Worm (Caenorhabditis elegans) whole organism, L2 larva: ENCODE measurements around the gene sth-1.

Experiments
- C34F6.9 ChIP-seq: fragments of 150-350 bp; optimal IDR thresholded peaks from 2 replicates; lab custom pipeline; 2014; ENCODE audit warnings: missing biosample characterization, missing genetic modification characterization
- F13H6.1 ChIP-seq: sonication (generic microtip); optimal IDR thresholded peaks from 2 replicates; lab custom pipeline; 2016; ENCODE audit warnings: missing genetic modification characterization, missing compliant biosample characterization
- R02D3.7 ChIP-seq: fragments of 150-350 bp; optimal IDR thresholded peaks from 2 replicates; lab custom pipeline; 2014; ENCODE audit warnings: missing biosample characterization, missing genetic modification characterization
- Y55F3AM.14 ChIP-seq: fragments of 200-800 bp; sonication (Bioruptor generic); optimal IDR thresholded peaks from 2 replicates; lab custom pipeline; 2018; ENCODE audit warnings: mild to moderate bottlenecking, missing genetic modification characterization, missing compliant biosample characterization
- aly-2 ChIP-seq: fragments of 150-350 bp; optimal IDR thresholded peaks from 2 replicates; lab custom pipeline; 2014; ENCODE audit warnings: missing biosample characterization, missing genetic modification characterization
- blmp-1 ChIP-seq: sonication (generic microtip); optimal IDR thresholded peaks from 2 replicates; lab custom pipeline; 2017; ENCODE audit warnings: missing genetic modification characterization, mild to moderate bottlenecking, missing compliant biosample characterization, antibody characterized with exemption, moderate library complexity; ENCODE audit not compliant: insufficient read depth
- ceh-16 ChIP-seq: fragments of 150-350 bp; optimal IDR thresholded peaks from 2 replicates; lab custom pipeline; 2014; ENCODE audit warnings: missing biosample characterization, missing genetic modification characterization
- ceh-82 ChIP-seq: fragments of 150-350 bp; optimal IDR thresholded peaks from 2 replicates; lab custom pipeline; 2014; ENCODE audit warnings: missing biosample characterization, missing genetic modification characterization
- crh-2 ChIP-seq: sonication (generic microtip); optimal IDR thresholded peaks from 2 replicates; lab custom pipeline; 2017; ENCODE audit warnings: missing biosample characterization, missing genetic modification characterization
- dmd-4 ChIP-seq: sonication (generic microtip); optimal IDR thresholded peaks from 2 replicates; lab custom pipeline; 2017; ENCODE audit warnings: missing biosample characterization, missing genetic modification characterization
- egl-27 ChIP-seq: sonication (generic microtip); optimal IDR thresholded peaks from 3 replicates; lab custom pipeline; 2017; ENCODE audit warnings: missing biosample characterization, missing genetic modification reagents, missing genetic modification characterization
- elt-1 ChIP-seq: fragments of 150-350 bp; optimal IDR thresholded peaks from 2 replicates; lab custom pipeline; 2014; ENCODE audit warnings: missing biosample characterization, missing genetic modification characterization
- fos-1 ChIP-seq: fragments of 150-350 bp; optimal IDR thresholded peaks from 2 replicates; lab custom pipeline; 2014; ENCODE audit warnings: missing biosample characterization, missing genetic modification characterization
- gmeb-1 ChIP-seq: fragments of 150-350 bp; optimal IDR thresholded peaks from 2 replicates; lab custom pipeline; 2014; ENCODE audit warnings: missing biosample characterization, missing genetic modification characterization
- lsy-2 ChIP-seq, 2 experiments: fragments of 150-350 bp in 1 of 2; sonication (generic microtip) in 1 of 2; optimal IDR thresholded peaks; 2 replicates each; lab custom pipeline; 2014 to 2017; ENCODE audit warnings: missing biosample characterization in 2 of 2, missing genetic modification characterization in 2 of 2
- mdl-1 ChIP-seq, 2 experiments: fragments of 150-350 bp in 1 of 2; sonication (generic microtip) in 1 of 2; optimal IDR thresholded peaks; 2 replicates each; lab custom pipeline; 2017; ENCODE audit warnings: missing biosample characterization in 2 of 2, missing genetic modification characterization in 2 of 2
- nhr-10 ChIP-seq: sonication (generic microtip); optimal IDR thresholded peaks from 2 replicates; lab custom pipeline; 2017; ENCODE audit warnings: missing biosample characterization, missing genetic modification characterization
- nhr-12 ChIP-seq: fragments of 150-350 bp; optimal IDR thresholded peaks from 2 replicates; lab custom pipeline; 2014; ENCODE audit warnings: missing biosample characterization, missing genetic modification characterization
- nhr-129 ChIP-seq: fragments of 150-350 bp; optimal IDR thresholded peaks from 2 replicates; lab custom pipeline; 2014; ENCODE audit warnings: missing biosample characterization, missing genetic modification characterization
- nhr-21 ChIP-seq: fragments of 150-350 bp; optimal IDR thresholded peaks from 2 replicates; lab custom pipeline; 2014; ENCODE audit warnings: missing biosample characterization, missing genetic modification characterization
- nhr-6 ChIP-seq: fragments of 150-350 bp; optimal IDR thresholded peaks from 2 replicates; lab custom pipeline; 2014; ENCODE audit warnings: missing biosample characterization, missing genetic modification characterization
- peb-1 ChIP-seq: fragments of 150-350 bp; optimal IDR thresholded peaks from 2 replicates; lab custom pipeline; 2014; ENCODE audit warnings: missing biosample characterization, missing genetic modification characterization
- sem-4 ChIP-seq: fragments of 150-350 bp; optimal IDR thresholded peaks from 2 replicates; lab custom pipeline; 2014; ENCODE audit warnings: missing biosample characterization, missing genetic modification reagents, missing genetic modification characterization
- sma-3 ChIP-seq: sonication (generic microtip); optimal IDR thresholded peaks from 2 replicates; lab custom pipeline; 2016; ENCODE audit warnings: missing genetic modification reagents, missing genetic modification characterization, missing compliant biosample characterization
- sma-9 ChIP-seq, 2 experiments: fragments of 150-350 bp in 1 of 2; sonication (generic microtip) in 1 of 2; optimal IDR thresholded peaks; 2 replicates each; lab custom pipeline; 2014 to 2016; ENCODE audit warnings: missing genetic modification characterization in 2 of 2, mild to moderate bottlenecking in 1 of 2, missing biosample characterization in 1 of 2, missing compliant biosample characterization in 1 of 2, missing genetic modification reagents in 1 of 2, moderate library complexity in 1 of 2
- unc-39 ChIP-seq: fragments of 150-350 bp; optimal IDR thresholded peaks from 2 replicates; lab custom pipeline; 2014; ENCODE audit warnings: missing biosample characterization, missing genetic modification characterization
- unc-55 ChIP-seq: fragments of 150-350 bp; sonication (generic microtip); optimal IDR thresholded peaks from 3 replicates; lab custom pipeline; 2014; ENCODE audit warnings: missing biosample characterization, missing genetic modification reagents, missing genetic modification characterization
- unc-62 ChIP-seq: fragments of 150-350 bp; optimal IDR thresholded peaks from 2 replicates; lab custom pipeline; 2014; ENCODE audit warnings: missing biosample characterization, missing genetic modification reagents, missing genetic modification characterization
- ztf-1 ChIP-seq: fragments of 200-800 bp; sonication (Bioruptor generic); conservative IDR thresholded peaks from 2 replicates; pipeline ENCODE4 v1.3.6; 2022; ENCODE audit warnings: missing genetic modification characterization, missing compliant biosample characterization
- ztf-11 ChIP-seq: sonication (generic microtip); optimal IDR thresholded peaks from 2 replicates; lab custom pipeline; 2017; ENCODE audit warnings: missing biosample characterization, missing genetic modification characterization

sth-1 gene

ce11 chrV:8012032-8012431, 39.9 kb upstream of the sth-1 start, which contains the start of gene rpb-9:
TSS of gene rpb-9 (minus strand) at chrV:8012345.
- TF ChIP-seq R02D3.7 (tag; lab: Kevin White, UChicago) (no peak), fos-1 (tag; lab: Kevin White, UChicago) (no peak), ztf-1 (GFP tag; lab: Robert Waterston, UW) (no peak), elt-1 (tag; lab: Kevin White, UChicago) (no peak), peb-1 (tag; lab: Kevin White, UChicago) (no peak)

ce11 chrV:8013901-8014388, 38.0 kb upstream of the sth-1 start, which contains the start of gene Y97E10AR.6:
TSS of gene Y97E10AR.6 (minus strand) at chrV:8013951.
- TF ChIP-seq blmp-1 (tag; lab: Kevin White, UChicago) (no peak), lsy-2 (tag; optimal IDR thresholded peaks at IDR 0.05; lab: Kevin White, UChicago) (peak in 1 of 2 experiments; percentile 44), aly-2 (tag; lab: Kevin White, UChicago) (no peak), unc-55 (GFP tag; lab: Kevin White, UChicago) (peak; percentile 70), unc-62 (no peak), crh-2 (tag; lab: Kevin White, UChicago) (no peak), ztf-1 (GFP tag; lab: Robert Waterston, UW) (no peak), fos-1 (tag; lab: Kevin White, UChicago) (peak; percentile 19), F13H6.1 (tag; lab: Kevin White, UChicago) (no peak), ceh-82 (no peak), nhr-10 (tag; lab: Kevin White, UChicago) (no peak), C34F6.9 (tag; lab: Kevin White, UChicago) (peak; percentile 78), nhr-129 (peak; percentile 74), ztf-11 (tag; lab: Kevin White, UChicago) (no peak)

ce11 chrV:8016928-8017327, 35.0 kb upstream of the sth-1 start, which contains the start of gene sptl-2:
TSS of gene sptl-2 (plus strand) at chrV:8017207.
- TF ChIP-seq ztf-1 (GFP tag; lab: Robert Waterston, UW) = no peak
- no peak for TF ChIP-seq nhr-6 (tag; lab: Kevin White, UChicago)
- TF ChIP-seq R02D3.7 (tag; lab: Kevin White, UChicago) = no peak
- TF ChIP-seq crh-2 (tag; lab: Kevin White, UChicago) = no peak
- peak; percentile 16 for TF ChIP-seq sma-9 (GFP tag; optimal IDR thresholded peaks at IDR 0.05; lab: Kevin White, UChicago)
- TF ChIP-seq sma-9 (tag; optimal IDR thresholded peaks at IDR 0.05; lab: Kevin White, UChicago) = no peak
- TF ChIP-seq C34F6.9 (tag; lab: Kevin White, UChicago) = no peak
- TF ChIP-seq unc-39 = no peak
- TF ChIP-seq fos-1 (tag; lab: Kevin White, UChicago) = peak; percentile 79
- TF ChIP-seq aly-2 (tag; lab: Kevin White, UChicago) = no peak
- no peak for TF ChIP-seq ceh-82
- no peak for TF ChIP-seq Y55F3AM.14 (GFP tag; lab: Kevin White, UChicago)
- no peak for TF ChIP-seq mdl-1 (tag; optimal IDR thresholded peaks at IDR 0.05; lab: Kevin White, UChicago)

- TF ChIP-seq nhr-129 (no peak), ceh-16 (no peak), aly-2 (tag; lab: Kevin White, UChicago) (no peak), egl-27 (tag; lab: Kevin White, UChicago) (no peak), sem-4 (no peak), sma-9 (GFP tag; optimal IDR thresholded peaks at IDR 0.05; lab: Kevin White, UChicago) (peak; percentile 49), sma-9 (tag; optimal IDR thresholded peaks at IDR 0.05; lab: Kevin White, UChicago) (no peak), nhr-12 (tag; lab: Kevin White, UChicago) (no peak), blmp-1 (tag; lab: Kevin White, UChicago) (no peak), nhr-6 (tag; lab: Kevin White, UChicago) (no peak), nhr-21 (tag; lab: Kevin White, UChicago) (no peak), gmeb-1 (tag; lab: Kevin White, UChicago) (peak; percentile 11), fos-1 (tag; lab: Kevin White, UChicago) (peak; percentile 97), sma-3 (GFP tag; lab: Kevin White, UChicago) (no peak), C34F6.9 (tag; lab: Kevin White, UChicago) (no peak)
These were observed 34.0 kb upstream of the sth-1 start for ce11 chrV:8017924-8018323.

ce11 chrV:8018919-8019318, 33.0 kb upstream of the sth-1 start:
- TF ChIP-seq fos-1 (tag; lab: Kevin White, UChicago) (peak; percentile 62), ztf-11 (tag; lab: Kevin White, UChicago) (no peak), dmd-4 (tag; lab: Kevin White, UChicago) (no peak)
